Worm (Caenorhabditis elegans): ENCODE data around the gene C25D7.5.

C25D7.5 gene

DNA sequence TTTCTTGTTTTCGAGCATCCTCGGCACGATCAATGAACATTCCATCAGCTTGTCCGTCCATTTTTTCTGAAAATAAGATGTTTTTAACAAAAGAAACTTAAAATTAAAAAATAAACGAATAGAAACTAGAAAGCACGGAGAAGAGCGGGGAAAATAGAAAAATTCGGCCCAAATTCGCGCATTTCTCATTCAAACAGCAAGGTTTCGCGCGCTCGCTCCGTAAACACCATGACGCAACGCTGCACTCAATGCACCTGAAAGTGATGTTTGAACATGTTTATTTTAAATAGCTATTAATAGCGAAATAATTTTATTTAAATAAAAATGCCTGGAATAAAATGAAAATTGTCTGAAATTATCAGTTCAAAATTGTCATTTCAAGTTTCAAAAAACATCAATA, 7.1 kb downstream of the C25D7.5 start, which contains the start of the genes mcm-3 and C25D7.15 (continued):
- TF ChIP-seq Y116A8C.19 (tag; optimal IDR thresholded peaks at IDR 0.05; ENCODE audit: borderline replicate concordance) (no peak), vab-15 (tag; optimal IDR thresholded peaks at IDR 0.05) (no peak), nhr-76 (tag; optimal IDR thresholded peaks at IDR 0.05) (no peak), C04F5.9 (tag; optimal IDR thresholded peaks at IDR 0.05) (no peak), F16B12.6 (tag; optimal IDR thresholded peaks at IDR 0.05) (peak; percentile 88), lin-14 (GFP tag; optimal IDR thresholded peaks at IDR 0.05) (no peak), lin-35 (GFP tag; optimal IDR thresholded peaks at IDR 0.05) (peak; percentile 71 to 90), nhr-19 (GFP tag; conservative IDR thresholded peaks at IDR 0.05) (no peak), nhr-71 (tag; optimal IDR thresholded peaks at IDR 0.05) (peak; percentile 55), fkh-4 (tag; optimal IDR thresholded peaks at IDR 0.05; ENCODE audit: borderline replicate concordance) (no peak), rnt-1 (tag; optimal IDR thresholded peaks at IDR 0.05) (peak; percentile 31), nhr-20 (tag; optimal IDR thresholded peaks at IDR 0.05) (peak; percentile 13), aly-2 (tag; optimal IDR thresholded peaks at IDR 0.05) (no peak), jun-1 (tag; optimal IDR thresholded peaks at IDR 0.05) (no peak), lir-3 (tag; optimal IDR thresholded peaks at IDR 0.05; ENCODE audit: poor library complexity) (no peak), irx-1 (tag; optimal IDR thresholded peaks at IDR 0.05) (no peak), dsc-1 (tag; optimal IDR thresholded peaks at IDR 0.05) (no peak), unc-30 (tag; optimal IDR thresholded peaks at IDR 0.05) (no peak), unc-98 (GFP tag; IDR thresholded peaks at IDR 0.05) (no peak), nhr-28 (tag; optimal IDR thresholded peaks at IDR 0.05) (no peak), alr-1 (tag; optimal IDR thresholded peaks at IDR 0.05; ENCODE audit: borderline replicate concordance) (no peak), dpl-1 (GFP tag; optimal IDR thresholded peaks at IDR 0.05) (peak; percentile 82 to 89 (median 85)), isw-1 (GFP tag; IDR thresholded peaks at IDR 0.05) (no peak), ces-1 (GFP tag; optimal IDR thresholded peaks at IDR 0.05) (no peak), hlh-4 (tag; optimal IDR thresholded peaks at IDR 0.05) (no peak), ceh-63 (GFP tag; optimal IDR thresholded peaks at IDR 0.05) (no peak), snu-23 (GFP tag; optimal IDR thresholded peaks at IDR 0.05) (peak; percentile 49), skn-1 (tag; optimal IDR thresholded peaks at IDR 0.05) (peak; percentile 37), mef-2 (tag; optimal IDR thresholded peaks at IDR 0.05) (no peak), pax-3 (tag; optimal IDR thresholded peaks at IDR 0.05) (no peak), tbx-2 (tag; optimal IDR thresholded peaks at IDR 0.05) (peak; percentile 6), pag-3 (tag; optimal IDR thresholded peaks at IDR 0.05; ENCODE audit: borderline replicate concordance, insufficient read depth) (no peak), zip-4 (GFP tag; optimal IDR thresholded peaks at IDR 0.05) (no peak), nhr-237 (tag; optimal IDR thresholded peaks at IDR 0.05) (no peak), xbp-1 (tag; optimal IDR thresholded peaks at IDR 0.05) (no peak), nhr-47 (tag; optimal IDR thresholded peaks at IDR 0.05) (peak; percentile 25), elt-2 (tag; optimal IDR thresholded peaks at IDR 0.05) (no peak), egl-27 (tag; optimal IDR thresholded peaks at IDR 0.05) (no peak), lin-15B (tag; optimal IDR thresholded peaks at IDR 0.05) (peak; percentile 13)

DNA sequence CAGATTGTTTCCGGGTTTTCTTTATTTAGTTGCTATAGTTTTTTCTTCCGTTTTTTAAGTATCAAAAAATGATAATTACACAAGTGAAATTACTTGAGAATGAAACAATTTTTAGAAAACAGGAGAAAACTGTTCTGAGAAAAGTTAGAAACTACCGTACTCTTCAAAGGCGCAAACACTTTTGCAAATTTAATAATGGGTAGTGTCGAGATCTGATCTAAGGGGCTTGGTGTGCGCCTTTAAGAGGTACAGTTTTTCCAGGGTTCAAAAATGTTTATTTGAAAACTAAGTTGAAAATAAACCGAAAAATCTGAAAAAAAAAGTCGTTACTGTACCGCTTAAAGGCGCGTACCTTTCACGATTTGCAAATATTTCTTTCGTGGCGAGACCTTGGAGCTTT, 8.1 kb downstream of the C25D7.5 start:
- TF ChIP-seq sox-4 (tag; optimal IDR thresholded peaks at IDR 0.05) = no peak
- no peak for TF ChIP-seq unc-86 (tag; optimal IDR thresholded peaks at IDR 0.05)
- no peak for TF ChIP-seq Y116A8C.19 (tag; optimal IDR thresholded peaks at IDR 0.05; ENCODE audit: borderline replicate concordance)
- TF ChIP-seq C04F5.9 (tag; optimal IDR thresholded peaks at IDR 0.05) = no peak
- no peak for TF ChIP-seq ets-5 (GFP tag; IDR thresholded peaks at IDR 0.05)
- TF ChIP-seq C34B4.2 (tag; optimal IDR thresholded peaks at IDR 0.05) = no peak
- TF ChIP-seq nhr-47 (tag; optimal IDR thresholded peaks at IDR 0.05) = no peak
- no peak for TF ChIP-seq lin-39 (tag; optimal IDR thresholded peaks at IDR 0.05)
- no peak for TF ChIP-seq lin-35 (GFP tag; optimal IDR thresholded peaks at IDR 0.05)
- TF ChIP-seq elt-3 (tag; optimal IDR thresholded peaks at IDR 0.05) = no peak
- TF ChIP-seq ama-1 (optimal IDR thresholded peaks at IDR 0.05) = no peak
- no peak for TF ChIP-seq pqm-1 (tag; optimal IDR thresholded peaks at IDR 0.05)
- TF ChIP-seq nhr-71 (tag; optimal IDR thresholded peaks at IDR 0.05) = no peak

Data from whole organism, L1 larva.